Fruit fly (Drosophila melanogaster) whole organism, embryonic: Measurements from ENCODE around the gene CG33107.
A peak's percentile ranks its signal among the peaks of the same experiment; 100 is the strongest.

Experiments
- ATbp ChIP-seq: fragments of 200-800 bp; sonication (Bioruptor generic); optimal IDR thresholded peaks from 2 replicates; lab custom pipeline; 2017; ENCODE audit warnings: missing biosample characterization, mild to moderate bottlenecking, missing genetic modification characterization, missing genetic modification reagents
- CG12659 ChIP-seq: fragments of 200-800 bp; sonication (Bioruptor generic); optimal IDR thresholded peaks from 3 replicates; lab custom pipeline; 2017; ENCODE audit warnings: mild to moderate bottlenecking, missing biosample characterization, missing genetic modification reagents, missing genetic modification characterization
- CG12769 ChIP-seq: fragments of 200-800 bp; sonication (Bioruptor generic); optimal IDR thresholded peaks from 2 replicates; lab custom pipeline; 2019; ENCODE audit warnings: missing biosample characterization, mild to moderate bottlenecking, missing genetic modification characterization, moderate library complexity
- CG13296 ChIP-seq: fragments of 200-800 bp; sonication (Bioruptor generic); optimal IDR thresholded peaks from 3 replicates; lab custom pipeline; 2018; ENCODE audit warnings: missing biosample characterization, mild to moderate bottlenecking, missing genetic modification characterization
- CG13775 ChIP-seq: fragments of 200-800 bp; sonication (Bioruptor generic); optimal IDR thresholded peaks from 3 replicates; lab custom pipeline; 2017; ENCODE audit warnings: missing biosample characterization, mild to moderate bottlenecking, missing genetic modification characterization
- CG14014 ChIP-seq: fragments of 200-800 bp; sonication (Bioruptor generic); IDR thresholded peaks from 2 replicates; pipeline ENCODE4 v1.3.6; 2022; ENCODE audit warnings: missing biosample characterization, missing genetic modification characterization
- CG15073 ChIP-seq: fragments of 200-800 bp; sonication (Bioruptor generic); optimal IDR thresholded peaks from 2 replicates; lab custom pipeline; 2016; ENCODE audit warnings: missing biosample characterization, missing genetic modification characterization
- CG15601 ChIP-seq: fragments of 200-800 bp; sonication (Bioruptor generic); optimal IDR thresholded peaks from 3 replicates; lab custom pipeline; 2019; ENCODE audit warnings: missing biosample characterization, mild to moderate bottlenecking, missing genetic modification characterization, moderate library complexity
- CG1647 ChIP-seq: fragments of 200-800 bp; sonication (Bioruptor generic); optimal IDR thresholded peaks from 3 replicates; lab custom pipeline; 2016; ENCODE audit warnings: missing biosample characterization, missing genetic modification characterization
- CG17359 ChIP-seq: fragments of 200-800 bp; sonication (Bioruptor generic); optimal IDR thresholded peaks from 3 replicates; lab custom pipeline; 2018; ENCODE audit warnings: missing biosample characterization, mild to moderate bottlenecking, missing genetic modification characterization, moderate library complexity
- CG17385 ChIP-seq: fragments of 200-800 bp; sonication (Bioruptor generic); optimal IDR thresholded peaks from 3 replicates; lab custom pipeline; 2018; ENCODE audit warnings: missing biosample characterization, mild to moderate bottlenecking, missing genetic modification characterization
- CG17912 ChIP-seq: fragments of 200-800 bp; sonication (Bioruptor generic); optimal IDR thresholded peaks from 2 replicates; lab custom pipeline; 2018; ENCODE audit warnings: missing biosample characterization, mild to moderate bottlenecking, missing genetic modification characterization
- CG18764 ChIP-seq: fragments of 200-800 bp; sonication (Bioruptor generic); optimal IDR thresholded peaks from 3 replicates; lab custom pipeline; 2016; ENCODE audit warnings: missing biosample characterization, missing genetic modification characterization
- CG2678 ChIP-seq: fragments of 200-800 bp; sonication (Bioruptor generic); optimal IDR thresholded peaks from 3 replicates; lab custom pipeline; 2019; ENCODE audit warnings: missing biosample characterization, mild to moderate bottlenecking, missing genetic modification characterization, moderate library complexity
- CG2875 ChIP-seq: fragments of 200-800 bp; sonication (Bioruptor generic); optimal IDR thresholded peaks from 2 replicates; lab custom pipeline; 2017; ENCODE audit warnings: missing biosample characterization, mild to moderate bottlenecking, missing genetic modification characterization, missing genetic modification reagents
- CG4707 ChIP-seq: fragments of 200-800 bp; sonication (Bioruptor generic); optimal IDR thresholded peaks from 2 replicates; lab custom pipeline; 2018; ENCODE audit warnings: missing biosample characterization, mild to moderate bottlenecking, missing genetic modification characterization, moderate library complexity
- CG5180 ChIP-seq: fragments of 200-800 bp; sonication (Bioruptor generic); optimal IDR thresholded peaks from 3 replicates; lab custom pipeline; 2017; ENCODE audit warnings: missing biosample characterization, missing genetic modification characterization, mild to moderate bottlenecking, moderate library complexity, missing genetic modification reagents
- CG7987 ChIP-seq: fragments of 200-800 bp; sonication (Bioruptor generic); optimal IDR thresholded peaks from 2 replicates; lab custom pipeline; 2018; ENCODE audit warnings: missing biosample characterization, mild to moderate bottlenecking, missing genetic modification characterization, moderate library complexity
- CG8290 ChIP-seq, 3 experiments: fragments of 200-800 bp; sonication (Bioruptor generic); optimal IDR thresholded peaks; 2 replicates each; lab custom pipeline; 2016 to 2019; ENCODE audit warnings: missing biosample characterization in 3 of 3, missing genetic modification characterization in 3 of 3, mild to moderate bottlenecking in 2 of 3, moderate library complexity in 1 of 3
- CG8478 ChIP-seq: fragments of >200 bp; optimal IDR thresholded peaks from 2 replicates; lab custom pipeline; 2018
- CG9727 ChIP-seq: fragments of 200-800 bp; sonication (Bioruptor generic); optimal IDR thresholded peaks from 3 replicates; lab custom pipeline; 2017; ENCODE audit warnings: missing biosample characterization, mild to moderate bottlenecking, missing genetic modification characterization
- CoRest ChIP-seq: fragments of 200-800 bp; sonication (Bioruptor generic); optimal IDR thresholded peaks from 3 replicates; lab custom pipeline; 2018; ENCODE audit warnings: missing biosample characterization, mild to moderate bottlenecking, missing genetic modification characterization, moderate library complexity
- CrebB ChIP-seq: fragments of 200-800 bp; sonication (Bioruptor generic); optimal IDR thresholded peaks from 3 replicates; lab custom pipeline; 2018; ENCODE audit warnings: missing biosample characterization, mild to moderate bottlenecking, missing genetic modification characterization
- Dbx ChIP-seq: fragments of 200-800 bp; sonication (Bioruptor generic); IDR thresholded peaks from 3 replicates; pipeline ENCODE4 v1.3.6; 2022; ENCODE audit warnings: missing biosample characterization, missing genetic modification characterization
- Fer1 ChIP-seq: fragments of 200-800 bp; sonication (Bioruptor generic); optimal IDR thresholded peaks from 2 replicates; lab custom pipeline; 2017; ENCODE audit warnings: missing biosample characterization, mild to moderate bottlenecking, missing genetic modification characterization
- Fer3 ChIP-seq: fragments of 200-800 bp; sonication (Bioruptor generic); optimal IDR thresholded peaks from 2 replicates; lab custom pipeline; 2018; ENCODE audit warnings: missing biosample characterization, mild to moderate bottlenecking, missing genetic modification characterization, moderate library complexity
- HHEX ChIP-seq: fragments of 200-800 bp; sonication (Bioruptor generic); optimal IDR thresholded peaks from 3 replicates; lab custom pipeline; 2017; ENCODE audit warnings: missing biosample characterization, mild to moderate bottlenecking, missing genetic modification characterization, missing genetic modification reagents
- Hmr ChIP-seq: fragments of 200-800 bp; sonication (Bioruptor generic); optimal IDR thresholded peaks from 3 replicates; lab custom pipeline; 2017; ENCODE audit warnings: mild to moderate bottlenecking, missing biosample characterization, missing genetic modification reagents, missing genetic modification characterization
- Hr3 ChIP-seq: fragments of 200-800 bp; sonication (Bioruptor generic); optimal IDR thresholded peaks from 3 replicates; lab custom pipeline; 2016; ENCODE audit warnings: missing biosample characterization, missing genetic modification characterization
- Med ChIP-seq: fragments of 200-800 bp; sonication (Bioruptor generic); peaks from one replicate; lab custom pipeline; 2016; ENCODE audit warnings: missing biosample characterization, missing genetic modification characterization, mild to moderate bottlenecking, inconsistent platforms, moderate library complexity
- Optix ChIP-seq: fragments of 200-800 bp; sonication (Bioruptor generic); IDR thresholded peaks from 3 replicates; pipeline ENCODE4 v1.3.6; 2022; ENCODE audit warnings: missing biosample characterization, missing genetic modification characterization
- PHDP ChIP-seq: fragments of 200-800 bp; sonication (Bioruptor generic); optimal IDR thresholded peaks from 3 replicates; lab custom pipeline; 2018; ENCODE audit warnings: missing biosample characterization, mild to moderate bottlenecking, missing genetic modification characterization, moderate library complexity
- Rfx ChIP-seq: fragments of 200-800 bp; sonication (Bioruptor generic); IDR thresholded peaks from 2 replicates; pipeline ENCODE4 v1.3.6; 2022; ENCODE audit warnings: missing biosample characterization, missing genetic modification characterization
- Vsx1 ChIP-seq: fragments of 200-800 bp; sonication (Bioruptor generic); optimal IDR thresholded peaks from 2 replicates; lab custom pipeline; 2017; ENCODE audit warnings: missing biosample characterization, mild to moderate bottlenecking, missing genetic modification characterization, missing genetic modification reagents
- ci ChIP-seq: fragments of 200-800 bp; sonication (Bioruptor generic); IDR thresholded peaks from 3 replicates; pipeline ENCODE4 v1.3.6; 2022; ENCODE audit warnings: missing biosample characterization, missing genetic modification characterization
- danr ChIP-seq: fragments of 200-800 bp; sonication (Bioruptor generic); IDR thresholded peaks from 2 replicates; pipeline ENCODE4 v1.3.6; 2022; ENCODE audit warnings: missing biosample characterization, missing genetic modification characterization
- fd64A ChIP-seq: fragments of 200-800 bp; sonication (Bioruptor generic); optimal IDR thresholded peaks from 3 replicates; lab custom pipeline; 2018; ENCODE audit warnings: missing biosample characterization, mild to moderate bottlenecking, missing genetic modification characterization
- hkb ChIP-seq, 2 experiments: fragments of 200-800 bp in 1 of 2; fragments of >200 bp in 1 of 2; sonication (Bioruptor generic) in 1 of 2; IDR thresholded peaks in 1 of 2; optimal IDR thresholded peaks in 1 of 2; 2 replicates each; pipeline versions ENCODE4 v1.3.6 to Lab custom; 2017 to 2022; ENCODE audit warnings: missing biosample characterization in 1 of 2, missing genetic modification characterization in 1 of 2
- mld ChIP-seq: fragments of 200-800 bp; sonication (Bioruptor generic); IDR thresholded peaks from 3 replicates; pipeline ENCODE4 v1.3.6; 2022; ENCODE audit warnings: missing biosample characterization, missing genetic modification characterization; ENCODE audit not compliant: partially characterized antibody
- nau ChIP-seq: fragments of 200-800 bp; sonication (Bioruptor generic); optimal IDR thresholded peaks from 3 replicates; lab custom pipeline; 2017; ENCODE audit warnings: missing biosample characterization, mild to moderate bottlenecking, missing genetic modification characterization, missing genetic modification reagents
- otp ChIP-seq: fragments of 200-800 bp; sonication (Bioruptor generic); IDR thresholded peaks from 3 replicates; pipeline ENCODE4, ENCODE4 v1.3.6; 2022; ENCODE audit warnings: missing biosample characterization, missing genetic modification characterization
- phol ChIP-seq: fragments of 200-800 bp; sonication (Bioruptor generic); optimal IDR thresholded peaks from 3 replicates; lab custom pipeline; 2018; ENCODE audit warnings: missing biosample characterization, mild to moderate bottlenecking, missing genetic modification characterization, moderate library complexity
- prd ChIP-seq, 3 experiments: fragments of >200 bp in 2 of 3; fragments of 200-800 bp in 1 of 3; sonication (Bioruptor generic) in 1 of 3; optimal IDR thresholded peaks in 2 of 3; IDR thresholded peaks in 1 of 3; 2 replicates in 2 of 3; 3 replicates in 1 of 3; pipeline versions ENCODE4 v1.3.6 to Lab custom; 2017 to 2022; ENCODE audit warnings: missing biosample characterization in 1 of 3, missing genetic modification characterization in 1 of 3
- pros ChIP-seq: fragments of 200-800 bp; sonication (Bioruptor generic); optimal IDR thresholded peaks from 3 replicates; lab custom pipeline; 2019; ENCODE audit warnings: missing biosample characterization, mild to moderate bottlenecking, missing genetic modification characterization, moderate library complexity
- psq ChIP-seq: fragments of 200-800 bp; sonication (Bioruptor generic); optimal IDR thresholded peaks from 2 replicates; lab custom pipeline; 2017; ENCODE audit warnings: missing biosample characterization, missing genetic modification characterization
- schlank ChIP-seq: fragments of 200-800 bp; sonication (Bioruptor generic); optimal IDR thresholded peaks from 2 replicates; lab custom pipeline; 2018; ENCODE audit warnings: missing biosample characterization, mild to moderate bottlenecking, missing genetic modification characterization
- sens ChIP-seq: fragments of 200-800 bp; sonication (Bioruptor generic); peaks from one replicate; lab custom pipeline; 2016; ENCODE audit warnings: missing biosample characterization, missing genetic modification characterization
- wek ChIP-seq: fragments of 200-800 bp; sonication (Bioruptor generic); optimal IDR thresholded peaks from 3 replicates; lab custom pipeline; 2018; ENCODE audit warnings: missing biosample characterization, mild to moderate bottlenecking, missing genetic modification characterization, moderate library complexity

CG33107 gene

dm6 chr3R:22573590-22573989, 10.9 kb downstream of the CG33107 start (continued):
- TF ChIP-seq sens (peak; percentile 15), psq (GFP tag; lab: Kevin White, UChicago) (no peak), CG15601 (tag; lab: Kevin White, UChicago) (peak; percentile 47), Fer1 (GFP tag; lab: Kevin White, UChicago) (peak; percentile 29), CG17385 (GFP tag; lab: Kevin White, UChicago) (peak; percentile 38), schlank (tag; lab: Kevin White, UChicago) (no peak), CG12769 (tag; lab: Kevin White, UChicago) (peak; percentile 6), CG17359 (tag; lab: Kevin White, UChicago) (peak; percentile 39), HHEX (GFP tag; lab: Kevin White, UChicago) (peak; percentile 9), CG2678 (tag; lab: Kevin White, UChicago) (peak; percentile 44), PHDP (tag; lab: Kevin White, UChicago) (peak; percentile 37), CG9727 (GFP tag; lab: Kevin White, UChicago) (no peak), CG1647 (GFP tag; lab: Kevin White, UChicago) (no peak), CG15073 (GFP tag; lab: Kevin White, UChicago) (no peak), CoRest (tag; lab: Kevin White, UChicago) (peak; percentile 3), CG5180 (GFP tag; lab: Kevin White, UChicago) (peak; percentile 52), CG4707 (peak; percentile 25), CG18764 (GFP tag; lab: Kevin White, UChicago) (no peak), danr (GFP tag; lab: Robert Waterston, UW) (no peak), Hmr (GFP tag; lab: Kevin White, UChicago) (peak; percentile 27), CG7987 (GFP tag; lab: Kevin White, UChicago) (peak; percentile 5), Fer3 (tag; lab: Kevin White, UChicago) (peak; percentile 2), CrebB (tag; lab: Kevin White, UChicago) (peak; percentile 35), Med (GFP tag; lab: Kevin White, UChicago) (peak; percentile 75), ATbp (peak; percentile 64), otp (peak; percentile 78), Vsx1 (GFP tag; lab: Kevin White, UChicago) (peak; percentile 14), Hr3 (GFP tag; lab: Kevin White, UChicago) (no peak), phol (tag; lab: Kevin White, UChicago) (no peak), wek (GFP tag; lab: Kevin White, UChicago) (peak; percentile 58), CG13296 (GFP tag; lab: Kevin White, UChicago) (peak; percentile 41), ci (GFP tag; lab: Robert Waterston, UW) (0 out of 3 replicates have a peak, but pooled peaks have one; percentile 30), CG8478 (lab: Kevin White, UChicago) (no peak), fd64A (peak; percentile 25), CG13775 (GFP tag; lab: Kevin White, UChicago) (no peak), Dbx (no peak), mld (GFP tag; lab: Robert Waterston, UW) (no peak), nau (GFP tag; lab: Kevin White, UChicago) (peak; percentile 2), Rfx (GFP tag; lab: Robert Waterston, UW) (no peak), Optix (no peak), CG14014 (GFP tag; lab: Robert Waterston, UW) (peak; percentile 41; the same call in 1 of the 2 replicates), CG8290 (GFP tag; optimal IDR thresholded peaks at IDR 0.05; lab: Kevin White, UChicago) (no peak), CG8290 (tag; optimal IDR thresholded peaks at IDR 0.05; lab: Kevin White, UChicago) (peak in 1 of 2 experiments; percentile 25), CG2875 (GFP tag; lab: Kevin White, UChicago) (peak; percentile 3), hkb (optimal IDR thresholded peaks at IDR 0.05; lab: Kevin White, UChicago) (no peak), hkb (GFP tag; IDR thresholded peaks at IDR 0.05; lab: Robert Waterston, UW) (peak; percentile 53; the same call in 1 of the 2 replicates), CG12659 (peak; percentile 21), CG17912 (GFP tag; lab: Kevin White, UChicago) (peak; percentile 20), prd (optimal IDR thresholded peaks at IDR 0.05; lab: Kevin White, UChicago) (no peak), prd (GFP tag; IDR thresholded peaks at IDR 0.05; lab: Robert Waterston, UW) (no peak), pros (GFP tag; lab: Kevin White, UChicago) (no peak)
